Fruit fly (Drosophila melanogaster): ENCODE data around the gene alpha-Man-IIa.

- TF ChIP-seq pros (GFP tag; optimal IDR thresholded peaks at IDR 0.05), result peak; percentile 51
- TF ChIP-seq CG8944 (GFP tag; optimal IDR thresholded peaks at IDR 0.05), result peak; percentile 51
- peak; percentile 71 for TF ChIP-seq dmrt99B (tag; optimal IDR thresholded peaks at IDR 0.05)
- peak; percentile 27 for TF ChIP-seq CG1529 (GFP tag; optimal IDR thresholded peaks at IDR 0.05)
- peak; percentile 84 for TF ChIP-seq CG2678 (tag; optimal IDR thresholded peaks at IDR 0.05)
Measured at dm6 chr3R:9428988-9429387, 16.6 kb downstream of the alpha-Man-IIa start.
